Worm (Caenorhabditis elegans): ENCODE data around the gene dna-2.

Gene dna-2

ce11 chrII:11759277-11759676, 19.0 kb upstream of the dna-2 start, which contains the start of the genes F44E5.4 and F44E5.5 (continued):
- TF ChIP-seq egl-13 (tag; optimal IDR thresholded peaks at IDR 0.05), result peak; percentile 92
- TF ChIP-seq unc-130 (tag; optimal IDR thresholded peaks at IDR 0.05), result peak; percentile 38
- TF ChIP-seq ztf-11 (tag; optimal IDR thresholded peaks at IDR 0.05), result peak in 1 of 2 experiments; percentile 78
- TF ChIP-seq irx-1 (tag; optimal IDR thresholded peaks at IDR 0.05), result peak; percentile 86
- TF ChIP-seq isw-1 (GFP tag; IDR thresholded peaks at IDR 0.05), result peak; percentile 94
- TF ChIP-seq ceh-88 (GFP tag; IDR thresholded peaks at IDR 0.05), result peak; percentile 94
- TF ChIP-seq fkh-4 (tag; optimal IDR thresholded peaks at IDR 0.05; ENCODE audit: borderline replicate concordance), result peak; percentile 37
- TF ChIP-seq fkh-10 (GFP tag; optimal IDR thresholded peaks at IDR 0.05), result peak; percentile 61
- TF ChIP-seq C34B4.2 (tag; optimal IDR thresholded peaks at IDR 0.05), result peak; percentile 86
- peak; percentile 75 for TF ChIP-seq ceh-63 (GFP tag; optimal IDR thresholded peaks at IDR 0.05)
- TF ChIP-seq C16A3.4 (tag; optimal IDR thresholded peaks at IDR 0.05), result peak; percentile 16
- peak in 1 of 2 experiments; percentile 25 for TF ChIP-seq egl-27 (tag; optimal IDR thresholded peaks at IDR 0.05)
- peak; percentile 27 for TF ChIP-seq nhr-76 (tag; optimal IDR thresholded peaks at IDR 0.05)
- TF ChIP-seq aha-1 (tag; optimal IDR thresholded peaks at IDR 0.05), result peak; percentile 76
- TF ChIP-seq ztf-4 (tag; optimal IDR thresholded peaks at IDR 0.05), result peak; percentile 77
- peak; percentile 84 for TF ChIP-seq tbx-2 (tag; optimal IDR thresholded peaks at IDR 0.05)
- TF ChIP-seq elt-3 (tag; optimal IDR thresholded peaks at IDR 0.05), result peak in 2 of 6 experiments; percentile 63 to 86
- TF ChIP-seq nhr-237 (tag; optimal IDR thresholded peaks at IDR 0.05), result peak; percentile 83
- TF ChIP-seq pax-3 (tag; optimal IDR thresholded peaks at IDR 0.05), result peak; percentile 90
- TF ChIP-seq lin-39 (tag; optimal IDR thresholded peaks at IDR 0.05), result peak; percentile 52
- peak; percentile 87 for TF ChIP-seq lin-13 (GFP tag; optimal IDR thresholded peaks at IDR 0.05)
- peak; percentile 77 to 78 for TF ChIP-seq lsy-2 (tag; optimal IDR thresholded peaks at IDR 0.05)
- peak; percentile 77 for TF ChIP-seq sup-37 (GFP tag; optimal IDR thresholded peaks at IDR 0.05)

- no peak for TF ChIP-seq nhr-11 (tag; optimal IDR thresholded peaks at IDR 0.05)
- TF ChIP-seq elt-2 (tag; optimal IDR thresholded peaks at IDR 0.05), result peak; percentile 8
- peak; percentile 80 for TF ChIP-seq fkh-8 (tag; optimal IDR thresholded peaks at IDR 0.05)
- TF ChIP-seq hlh-17 (GFP tag; optimal IDR thresholded peaks at IDR 0.05; ENCODE audit: borderline replicate concordance), result no peak
- peak; percentile 98 for TF ChIP-seq aly-2 (tag; optimal IDR thresholded peaks at IDR 0.05)
- peak; percentile 10 for TF ChIP-seq F16B12.6 (tag; optimal IDR thresholded peaks at IDR 0.05)
- TF ChIP-seq ama-1 (optimal IDR thresholded peaks at IDR 0.05), result peak; percentile 98
- no peak for TF ChIP-seq C34B4.2 (tag; optimal IDR thresholded peaks at IDR 0.05)
- TF ChIP-seq elt-3 (tag; optimal IDR thresholded peaks at IDR 0.05), result peak in 1 of 6 experiments; percentile 65
- peak; percentile 21 for TF ChIP-seq unc-86 (tag; optimal IDR thresholded peaks at IDR 0.05)
- TF ChIP-seq sup-37 (GFP tag; optimal IDR thresholded peaks at IDR 0.05), result no peak
- TF ChIP-seq mep-1 (tag; optimal IDR thresholded peaks at IDR 0.05), result peak; percentile 95
- TF ChIP-seq hpl-2 (GFP tag; optimal IDR thresholded peaks at IDR 0.05), result no peak
- no peak for TF ChIP-seq mdl-1 (tag; optimal IDR thresholded peaks at IDR 0.05)
- TF ChIP-seq lin-35 (GFP tag; optimal IDR thresholded peaks at IDR 0.05), result peak; percentile 2 to 53
- TF ChIP-seq nhr-19 (GFP tag; conservative IDR thresholded peaks at IDR 0.05), result peak; percentile 41
- TF ChIP-seq skn-1 (tag; optimal IDR thresholded peaks at IDR 0.05), result peak; percentile 96
- TF ChIP-seq ceh-8 (GFP tag; optimal IDR thresholded peaks at IDR 0.05), result peak; percentile 23
- peak; percentile 31 for TF ChIP-seq swsn-7 (tag; optimal IDR thresholded peaks at IDR 0.05)
- TF ChIP-seq egl-27 (tag; optimal IDR thresholded peaks at IDR 0.05), result no peak
- peak; percentile 43 for TF ChIP-seq nhr-85 (tag)
- peak; percentile 91 for TF ChIP-seq ztf-4 (tag; optimal IDR thresholded peaks at IDR 0.05)
- TF ChIP-seq snpc-4 (tag; optimal IDR thresholded peaks at IDR 0.05), result peak; percentile 63
- peak; percentile 66 for TF ChIP-seq nhr-71 (tag; optimal IDR thresholded peaks at IDR 0.05)
- TF ChIP-seq lir-3 (tag; optimal IDR thresholded peaks at IDR 0.05; ENCODE audit: poor library complexity), result no peak
- no peak for TF ChIP-seq ets-5 (GFP tag; IDR thresholded peaks at IDR 0.05)
- peak; percentile 55 for TF ChIP-seq snu-23 (GFP tag; optimal IDR thresholded peaks at IDR 0.05)
- TF ChIP-seq efl-1 (optimal IDR thresholded peaks at IDR 0.05), result no peak
- peak in 1 of 2 experiments; percentile 42 for TF ChIP-seq efl-1 (GFP tag; optimal IDR thresholded peaks at IDR 0.05 in 1 of 2)
- TF ChIP-seq pax-3 (tag; optimal IDR thresholded peaks at IDR 0.05), result peak; percentile 31
- TF ChIP-seq aha-1 (tag; optimal IDR thresholded peaks at IDR 0.05), result peak; percentile 27
- TF ChIP-seq lsy-2 (tag; optimal IDR thresholded peaks at IDR 0.05), result peak in 1 of 2 experiments; percentile 89
- peak; percentile 52; the same call in 1 of the 2 replicates for TF ChIP-seq ceh-88 (GFP tag; IDR thresholded peaks at IDR 0.05)
- TF ChIP-seq mef-2 (tag; optimal IDR thresholded peaks at IDR 0.05), result peak; percentile 56
- no peak for TF ChIP-seq pqm-1 (tag; optimal IDR thresholded peaks at IDR 0.05)
- peak; percentile 57 for TF ChIP-seq nhr-20 (tag; optimal IDR thresholded peaks at IDR 0.05)
Observed at ce11 chrII:11761806-11762512, 16.3 kb upstream of the dna-2 start.

Data from whole organism, L1 larva.